Worm (Caenorhabditis elegans): ENCODE data around the gene lam-2.

DNA sequence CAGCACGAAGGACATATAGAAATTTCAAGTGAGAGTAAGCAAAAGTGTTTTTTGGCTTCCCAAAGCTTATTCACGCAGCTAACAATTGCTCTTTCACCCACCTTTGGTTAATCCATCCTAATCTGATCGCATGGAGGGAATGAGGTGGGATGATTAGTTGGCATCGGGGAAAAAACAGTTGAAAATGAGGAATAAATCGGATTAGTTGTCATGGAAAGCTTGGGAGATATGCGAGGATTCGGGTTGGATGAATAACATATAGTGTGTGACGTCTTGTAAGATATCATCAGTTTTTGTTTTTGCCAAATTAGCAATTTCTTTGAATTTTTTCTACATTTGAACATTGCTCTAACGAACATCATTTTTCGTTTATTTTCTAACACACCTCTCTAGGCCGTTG, 22.4 kb downstream of the lam-2 start:
- TF ChIP-seq ceh-16 (tag; optimal IDR thresholded peaks at IDR 0.05) (no peak), zag-1 (tag; optimal IDR thresholded peaks at IDR 0.05) (no peak)

Data from whole organism, L2 larva.